Worm (Caenorhabditis elegans): Measurements from ENCODE around the gene fbxb-114.

DNA sequence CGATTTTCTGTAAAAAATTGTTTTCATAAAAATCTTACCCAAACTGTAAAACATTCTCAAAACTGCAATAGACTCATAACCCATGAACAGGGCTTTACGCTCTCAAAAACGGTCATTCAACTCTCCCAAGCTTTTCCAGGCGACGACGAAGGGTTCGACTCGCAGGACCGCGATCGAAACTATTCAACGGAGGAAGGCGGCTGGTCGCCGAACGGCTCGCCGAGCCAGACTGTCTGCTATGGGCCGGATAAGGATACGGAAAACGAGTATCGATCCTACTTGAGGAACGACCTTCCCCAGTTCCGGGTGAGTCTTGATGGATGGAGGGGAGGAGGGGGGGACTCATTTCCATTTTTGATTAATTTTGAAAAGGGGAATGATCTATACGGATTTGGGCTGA is 46.2 kb downstream of the fbxb-114 start:
- no peak for TF ChIP-seq F49E8.2 (tag; optimal IDR thresholded peaks at IDR 0.05; ENCODE audit: insufficient read depth)
- no peak for TF ChIP-seq lin-35 (GFP tag; optimal IDR thresholded peaks at IDR 0.05)
- no peak for TF ChIP-seq mel-28 (tag; optimal IDR thresholded peaks at IDR 0.05; ENCODE audit: borderline replicate concordance)
- TF ChIP-seq nfyb-1 (GFP tag; IDR thresholded peaks at IDR 0.05), result no peak
- no peak for TF ChIP-seq dpff-1 (tag; optimal IDR thresholded peaks at IDR 0.05)
- TF ChIP-seq ztf-26 (tag; optimal IDR thresholded peaks at IDR 0.05), result no peak
- TF ChIP-seq die-1 (tag; optimal IDR thresholded peaks at IDR 0.05), result no peak
- TF ChIP-seq Y67H2A.10 (GFP tag; conservative IDR thresholded peaks at IDR 0.05), result no peak
- no peak for TF ChIP-seq madf-3 (GFP tag; IDR thresholded peaks at IDR 0.05)
- no peak for TF ChIP-seq him-1 (tag; optimal IDR thresholded peaks at IDR 0.05)
- no peak for TF ChIP-seq ztf-18 (tag; optimal IDR thresholded peaks at IDR 0.05)
- TF ChIP-seq cebp-2 (GFP tag; IDR thresholded peaks at IDR 0.05), result no peak
- TF ChIP-seq B0035.1 (tag; optimal IDR thresholded peaks at IDR 0.05), result no peak
- TF ChIP-seq efl-1 (GFP tag; optimal IDR thresholded peaks at IDR 0.05), result no peak

Data from whole organism, young adult.